Worm (Caenorhabditis elegans): ENCODE measurements around the gene snu-13.

ce11 chrII:10704575-10705170, 46.2 kb upstream of the snu-13 start, which contains the start of gene col-39:
- TF ChIP-seq W03F9.2 (tag; optimal IDR thresholded peaks at IDR 0.05) (no peak), him-1 (tag; optimal IDR thresholded peaks at IDR 0.05) (no peak)
